Worm (Caenorhabditis elegans): ENCODE measurements around the gene egli-1.

DNA sequence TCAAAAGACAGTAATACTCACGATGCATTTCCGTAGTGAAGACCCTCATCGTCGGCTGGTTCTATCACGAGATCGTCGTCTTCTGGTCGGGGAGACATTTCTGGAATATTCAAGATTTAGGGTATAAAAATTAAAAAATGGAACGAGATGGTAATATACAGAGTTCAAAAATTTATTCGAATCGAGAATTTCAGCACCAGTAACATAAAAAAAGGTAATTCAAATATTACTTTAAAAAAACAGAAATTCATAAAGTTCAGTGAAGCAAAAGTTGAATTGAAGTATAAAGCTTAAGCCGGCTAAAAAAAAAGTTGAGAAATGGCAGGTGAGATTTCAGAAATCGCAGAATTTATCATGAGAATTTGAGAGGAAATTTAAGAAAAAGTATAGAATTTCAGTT is 13.6 kb upstream of the egli-1 start, which contains the start of gene cam-1:
- TF ChIP-seq dve-1 (tag; optimal IDR thresholded peaks at IDR 0.05; ENCODE audit: insufficient read depth) (no peak), ama-1 (optimal IDR thresholded peaks at IDR 0.05) (no peak), snpc-4 (tag; optimal IDR thresholded peaks at IDR 0.05) (no peak), ceh-20 (GFP tag; IDR thresholded peaks at IDR 0.05) (no peak), nhr-237 (tag; optimal IDR thresholded peaks at IDR 0.05) (no peak), unc-39 (tag; optimal IDR thresholded peaks at IDR 0.05) (no peak), mes-2 (tag; optimal IDR thresholded peaks at IDR 0.05; ENCODE audit: poor library complexity, severe bottlenecking) (no peak), R02D3.7 (tag; optimal IDR thresholded peaks at IDR 0.05) (no peak), unc-62 (GFP tag; optimal IDR thresholded peaks at IDR 0.05 in 1 of 2) (no peak), unc-62 (tag; optimal IDR thresholded peaks at IDR 0.05) (no peak)
